Fruit fly (Drosophila melanogaster): ENCODE data around the gene Drs.

Gene Drs

DNA sequence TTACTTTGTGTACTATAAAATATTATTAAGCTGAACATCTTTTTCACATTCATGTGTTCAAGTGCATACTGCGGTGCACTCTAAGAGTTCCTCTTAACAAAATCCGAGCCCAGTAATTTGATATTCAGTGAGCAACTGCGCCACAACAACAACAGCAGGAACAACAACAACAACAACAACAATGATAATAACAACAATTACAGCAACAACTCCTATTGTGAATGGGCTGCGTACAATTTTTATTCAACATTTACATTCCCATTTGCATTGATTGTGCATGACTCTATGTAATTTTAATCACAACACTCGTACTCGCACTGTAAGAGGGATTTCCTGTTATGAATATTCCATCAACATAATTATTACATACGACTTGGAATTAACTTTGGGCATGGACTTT lies 18.3 kb downstream of the Drs start:
- TF ChIP-seq ey (GFP tag; optimal IDR thresholded peaks at IDR 0.05) (no peak), Abd-B (GFP tag; optimal IDR thresholded peaks at IDR 0.05) (no peak), Sp1 (GFP tag; optimal IDR thresholded peaks at IDR 0.05) (no peak), GATAd (GFP tag; optimal IDR thresholded peaks at IDR 0.05) (no peak), foxo (GFP tag; optimal IDR thresholded peaks at IDR 0.05) (no peak), lola (GFP tag; optimal IDR thresholded peaks at IDR 0.05) (no peak), pan (optimal IDR thresholded peaks at IDR 0.05) (no peak), brk (GFP tag; optimal IDR thresholded peaks at IDR 0.05) (no peak), Rel (GFP tag; optimal IDR thresholded peaks at IDR 0.05) (no peak), Rel (tag; optimal IDR thresholded peaks at IDR 0.05) (no peak), dl (GFP tag; optimal IDR thresholded peaks at IDR 0.05; ENCODE audit: insufficient read depth in 1 of 2, partially characterized antibody in 2 of 2) (no peak), woc (GFP tag; optimal IDR thresholded peaks at IDR 0.05) (no peak), dsf (GFP tag; optimal IDR thresholded peaks at IDR 0.05; ENCODE audit: borderline replicate concordance) (no peak), Hr78 (GFP tag; optimal IDR thresholded peaks at IDR 0.05) (no peak), CG9705 (GFP tag; optimal IDR thresholded peaks at IDR 0.05) (no peak), h (GFP tag; optimal IDR thresholded peaks at IDR 0.05) (no peak), Dfd (GFP tag; optimal IDR thresholded peaks at IDR 0.05) (no peak), sv (GFP tag; optimal IDR thresholded peaks at IDR 0.05) (no peak)

DNA sequence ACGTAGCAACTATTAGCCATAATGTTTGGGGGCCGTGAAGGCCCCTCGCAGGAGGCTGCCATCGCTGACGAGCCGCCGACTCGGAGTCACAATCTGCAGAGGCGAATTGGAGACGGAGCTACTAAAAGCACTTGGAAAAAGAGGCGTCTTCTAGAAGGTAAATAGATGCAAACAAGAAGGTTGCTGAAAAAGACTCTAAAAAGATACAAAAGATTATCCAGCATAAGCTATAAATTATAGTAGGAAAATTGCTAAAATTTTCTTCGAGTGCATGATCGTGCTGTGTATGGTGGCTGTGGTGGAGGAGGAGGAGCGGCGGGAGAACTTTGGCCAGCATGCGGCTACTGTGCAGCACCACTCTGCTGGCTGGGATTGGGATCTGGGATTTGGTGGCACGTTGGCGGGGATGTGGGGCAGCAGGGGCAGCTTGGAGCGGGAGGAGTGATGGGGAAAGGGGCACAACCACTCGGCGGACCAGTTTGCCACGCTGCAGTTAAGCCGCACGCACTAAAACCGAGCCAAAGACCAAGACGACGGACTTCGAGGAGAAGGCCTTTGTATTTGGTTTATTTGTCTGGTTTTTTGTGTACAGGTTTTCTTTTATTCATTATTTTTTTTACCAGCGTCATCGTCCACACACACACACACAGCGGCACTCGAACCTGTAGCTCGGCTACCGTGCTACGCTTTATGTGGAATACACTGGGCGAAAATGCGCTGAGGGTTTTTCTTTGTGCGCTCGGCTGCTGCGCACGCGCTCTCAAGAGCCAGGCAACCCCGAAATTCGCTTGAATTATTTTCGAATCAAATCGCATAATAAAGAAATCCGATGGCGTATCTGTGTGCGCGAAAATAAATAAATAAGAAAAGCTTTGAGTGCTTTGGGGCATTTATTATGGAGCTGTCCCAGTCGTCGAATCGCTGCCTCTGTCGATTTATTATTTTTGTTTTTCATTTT lies 19.6 kb downstream of the Drs start:
- TF ChIP-seq pan (optimal IDR thresholded peaks at IDR 0.05) = no peak
- TF ChIP-seq Mio (GFP tag; optimal IDR thresholded peaks at IDR 0.05) = no peak
- TF ChIP-seq br (GFP tag; optimal IDR thresholded peaks at IDR 0.05) = peak; percentile 82
- TF ChIP-seq Rel (GFP tag; optimal IDR thresholded peaks at IDR 0.05) = peak; percentile 8
- peak; percentile 6 for TF ChIP-seq Rel (tag; optimal IDR thresholded peaks at IDR 0.05)
- TF ChIP-seq Dif (GFP tag; optimal IDR thresholded peaks at IDR 0.05; ENCODE audit: partially characterized antibody) = peak; percentile 45
- peak; percentile 85 for TF ChIP-seq CG32264 (GFP tag; optimal IDR thresholded peaks at IDR 0.05)
- no peak for TF ChIP-seq Dfd (GFP tag; optimal IDR thresholded peaks at IDR 0.05)
- TF ChIP-seq N (GFP tag; optimal IDR thresholded peaks at IDR 0.05) = no peak
- TF ChIP-seq Hr83 (GFP tag; optimal IDR thresholded peaks at IDR 0.05; ENCODE audit: poor library complexity, severe bottlenecking) = no peak
- TF ChIP-seq Jra (GFP tag; optimal IDR thresholded peaks at IDR 0.05) = peak; percentile 48
- peak; percentile 71 for TF ChIP-seq tai (GFP tag; optimal IDR thresholded peaks at IDR 0.05)
- peak; percentile 84 for TF ChIP-seq ey (GFP tag; optimal IDR thresholded peaks at IDR 0.05)
- TF ChIP-seq woc (GFP tag; optimal IDR thresholded peaks at IDR 0.05) = peak; percentile 66
- peak; percentile 93 for TF ChIP-seq h (GFP tag; optimal IDR thresholded peaks at IDR 0.05)
- TF ChIP-seq OdsH (GFP tag; optimal IDR thresholded peaks at IDR 0.05) = peak; percentile 64
- TF ChIP-seq GATAd (GFP tag; optimal IDR thresholded peaks at IDR 0.05) = no peak
- TF ChIP-seq CG9705 (GFP tag; optimal IDR thresholded peaks at IDR 0.05) = peak; percentile 29
- TF ChIP-seq Hr78 (GFP tag; optimal IDR thresholded peaks at IDR 0.05) = no peak
- no peak for TF ChIP-seq dl (GFP tag; optimal IDR thresholded peaks at IDR 0.05; ENCODE audit: insufficient read depth in 1 of 2, partially characterized antibody in 2 of 2)
- TF ChIP-seq sage (GFP tag; optimal IDR thresholded peaks at IDR 0.05) = peak; percentile 70
- TF ChIP-seq Vsx2 (GFP tag; optimal IDR thresholded peaks at IDR 0.05; ENCODE audit: partially characterized antibody) = no peak
- no peak for TF ChIP-seq dsf (GFP tag; optimal IDR thresholded peaks at IDR 0.05; ENCODE audit: borderline replicate concordance)
- TF ChIP-seq usp (GFP tag; optimal IDR thresholded peaks at IDR 0.05) = no peak
- TF ChIP-seq Hnf4 (GFP tag; optimal IDR thresholded peaks at IDR 0.05) = peak; percentile 86
- peak; percentile 55 for TF ChIP-seq brk (GFP tag; optimal IDR thresholded peaks at IDR 0.05)
- TF ChIP-seq HLH106 (tag; optimal IDR thresholded peaks at IDR 0.05) = peak; percentile 86
- peak; percentile 71 for TF ChIP-seq Sp1 (GFP tag; optimal IDR thresholded peaks at IDR 0.05)
- TF ChIP-seq Abd-B (GFP tag; optimal IDR thresholded peaks at IDR 0.05) = no peak
- peak; percentile 88 for TF ChIP-seq fru (GFP tag; optimal IDR thresholded peaks at IDR 0.05)
- no peak for TF ChIP-seq lola (GFP tag; optimal IDR thresholded peaks at IDR 0.05)
- TF ChIP-seq CrebA (GFP tag; optimal IDR thresholded peaks at IDR 0.05; ENCODE audit: borderline replicate concordance) = peak; percentile 60
- peak in 1 of 2 experiments; percentile 89 for TF ChIP-seq foxo (GFP tag; optimal IDR thresholded peaks at IDR 0.05)
- peak; percentile 62 for TF ChIP-seq psq (GFP tag; optimal IDR thresholded peaks at IDR 0.05)
- TF ChIP-seq rgr (GFP tag; optimal IDR thresholded peaks at IDR 0.05) = peak; percentile 77
- TF ChIP-seq jim (GFP tag; optimal IDR thresholded peaks at IDR 0.05) = no peak
- TF ChIP-seq dmrt93B (GFP tag; optimal IDR thresholded peaks at IDR 0.05) = peak; percentile 81
- TF ChIP-seq Myc (optimal IDR thresholded peaks at IDR 0.05) = no peak

Data from whole organism, wandering third instar larva.